Fruit fly (Drosophila melanogaster): ENCODE measurements around the gene Septin4.

Gene Septin4

DNA sequence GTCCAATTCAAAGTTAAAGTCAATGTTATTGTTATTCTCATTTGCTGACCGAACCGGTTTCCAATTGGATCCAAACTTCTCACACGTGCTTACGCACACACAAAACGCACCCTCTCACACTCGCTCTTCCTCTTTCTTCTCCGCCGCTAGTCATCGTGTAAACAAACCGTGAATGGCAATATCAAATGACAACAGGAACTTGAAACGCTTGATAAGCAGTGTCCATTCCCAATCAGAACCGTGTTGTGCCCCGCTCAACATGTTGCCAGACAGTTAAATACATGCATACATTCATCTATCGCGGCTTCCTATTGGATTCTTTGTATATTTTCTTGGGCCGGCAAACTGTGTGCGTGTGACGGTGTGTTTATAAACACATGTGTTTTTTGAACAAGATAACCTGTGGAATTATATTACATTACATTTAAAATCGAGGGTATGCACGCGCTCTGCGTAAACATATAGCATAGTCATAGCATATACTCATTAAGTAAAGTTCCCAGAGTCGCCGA is 39.2 kb downstream of the Septin4 start (continued):
- TF ChIP-seq sd (tag; optimal IDR thresholded peaks at IDR 0.05) (peak; percentile 59), tin (GFP tag; optimal IDR thresholded peaks at IDR 0.05) (no peak), stwl (tag; optimal IDR thresholded peaks at IDR 0.05) (peak; percentile 12), tup (GFP tag; optimal IDR thresholded peaks at IDR 0.05) (no peak), CG2202 (tag; optimal IDR thresholded peaks at IDR 0.05) (no peak), CG14050 (GFP tag; IDR thresholded peaks at IDR 0.05) (no peak), rib (GFP tag; IDR thresholded peaks at IDR 0.05) (0 out of 2 replicates have a peak, but pooled peaks have one; percentile 57), CG15601 (tag; optimal IDR thresholded peaks at IDR 0.05) (no peak), mld (GFP tag; IDR thresholded peaks at IDR 0.05; ENCODE audit: partially characterized antibody) (no peak), lab (GFP tag; optimal IDR thresholded peaks at IDR 0.05) (peak; percentile 59), CG13123 (GFP tag; optimal IDR thresholded peaks at IDR 0.05) (no peak), CG5180 (GFP tag; optimal IDR thresholded peaks at IDR 0.05) (no peak), CG9727 (GFP tag; optimal IDR thresholded peaks at IDR 0.05) (no peak), psq (GFP tag; optimal IDR thresholded peaks at IDR 0.05) (no peak), slou (GFP tag; optimal IDR thresholded peaks at IDR 0.05) (no peak), CG10267 (tag; optimal IDR thresholded peaks at IDR 0.05) (no peak), al (GFP tag; IDR thresholded peaks at IDR 0.05) (no peak), CG8281 (tag; optimal IDR thresholded peaks at IDR 0.05) (peak; percentile 4), Xbp1 (GFP tag; optimal IDR thresholded peaks at IDR 0.05) (no peak), sim (GFP tag; IDR thresholded peaks at IDR 0.05) (no peak), CG2199 (GFP tag; IDR thresholded peaks at IDR 0.05) (peak; percentile 57; the same call in 2 of the 3 replicates), cato (GFP tag; optimal IDR thresholded peaks at IDR 0.05; ENCODE audit: borderline replicate concordance) (no peak), CG6854 (GFP tag; optimal IDR thresholded peaks at IDR 0.05) (no peak), Kr (GFP tag; optimal IDR thresholded peaks at IDR 0.05) (no peak), dan (GFP tag; IDR thresholded peaks at IDR 0.05) (no peak), Sry-β (GFP tag; optimal IDR thresholded peaks at IDR 0.05) (no peak), CG6272 (GFP tag; IDR thresholded peaks at IDR 0.05) (no peak), amos (GFP tag; IDR thresholded peaks at IDR 0.05; ENCODE audit: partially characterized antibody) (peak; percentile 22; the same call in 1 of the 2 replicates), inv (GFP tag; IDR thresholded peaks at IDR 0.05; ENCODE audit: partially characterized antibody) (no peak), CG11456 (GFP tag; IDR thresholded peaks at IDR 0.05) (no peak), CG10959 (GFP tag; IDR thresholded peaks at IDR 0.05) (no peak), CG30403 (GFP tag; optimal IDR thresholded peaks at IDR 0.05) (no peak), Dip2 (GFP tag; IDR thresholded peaks at IDR 0.05) (no peak), CG9437 (GFP tag; optimal IDR thresholded peaks at IDR 0.05) (no peak), sens (GFP tag) (peak; percentile 87), mirr (GFP tag; optimal IDR thresholded peaks at IDR 0.05) (peak; percentile 86), E2f2 (GFP tag; IDR thresholded peaks at IDR 0.05) (no peak), grn (GFP tag; optimal IDR thresholded peaks at IDR 0.05) (peak; percentile 64), CG32767 (GFP tag; IDR thresholded peaks at IDR 0.05) (no peak), vvl (GFP tag; IDR thresholded peaks at IDR 0.05) (peak; percentile 41; the same call in 1 of the 2 replicates), Stat92E (GFP tag; optimal IDR thresholded peaks at IDR 0.05) (peak in 1 of 3 experiments; percentile 11), gem (tag; optimal IDR thresholded peaks at IDR 0.05) (no peak), trem (tag; optimal IDR thresholded peaks at IDR 0.05) (peak; percentile 16), bbx (GFP tag; IDR thresholded peaks at IDR 0.05; ENCODE audit: partially characterized antibody) (no peak), pnt (GFP tag; optimal IDR thresholded peaks at IDR 0.05) (no peak), gce (GFP tag; IDR thresholded peaks at IDR 0.05) (no peak), Bteb2 (GFP tag; optimal IDR thresholded peaks at IDR 0.05) (no peak), Vsx1 (GFP tag; optimal IDR thresholded peaks at IDR 0.05) (peak; percentile 61), CG10979 (tag; optimal IDR thresholded peaks at IDR 0.05) (no peak), CG11560 (tag; IDR thresholded peaks at IDR 0.05) (no peak)

All from whole organism, embryonic.